Fruit fly (Drosophila melanogaster) S2 (cell line): ENCODE measurements around the gene par-6.

ENCODE experiments used
- CG8478 ChIP-seq: fragments of >200 bp; optimal IDR thresholded peaks from 2 replicates; lab custom pipeline; 2018
- CTCF ChIP-seq, 2 experiments: fragments of >200 bp; optimal IDR thresholded peaks; 2 replicates each; lab custom pipeline; 2018

dm6 chrX:17724288-17724914 lies 21.2 kb downstream of the par-6 start:
- TF ChIP-seq CTCF (optimal IDR thresholded peaks at IDR 0.05; lab: Kevin White, UChicago) = no peak
- TF ChIP-seq CG8478 (lab: Kevin White, UChicago) = no peak
